Fruit fly (Drosophila melanogaster) Kc167 (cell line): ENCODE data around the gene CG14036.

ENCODE experiments used
- Myc ChIP-seq: fragments of >200 bp; optimal IDR thresholded peaks from 2 replicates; lab custom pipeline; 2017; ENCODE audit warnings: missing external identifiers
- Sin3A ChIP-seq: fragments of >200 bp; optimal IDR thresholded peaks from 2 replicates; lab custom pipeline; 2018; ENCODE audit warnings: missing external identifiers
- h ChIP-seq: fragments of >200 bp; optimal IDR thresholded peaks from 3 replicates; lab custom pipeline; 2018; ENCODE audit warnings: missing external identifiers
- psq ChIP-seq: fragments of >200 bp; optimal IDR thresholded peaks from 2 replicates; lab custom pipeline; 2017; ENCODE audit warnings: missing external identifiers
- ttk ChIP-seq: sonication (Bioruptor generic); optimal IDR thresholded peaks from 2 replicates; lab custom pipeline; 2017; ENCODE audit warnings: missing external identifiers

dm6 chr2L:5052367-5052914, 2.4 kb downstream of the CG14036 start, which contains the start of gene senju:
- no peak for TF ChIP-seq psq (lab: Kevin White, UChicago)
- TF ChIP-seq Sin3A (lab: Kevin White, UChicago), result no peak
- TF ChIP-seq ttk, result no peak
- TF ChIP-seq h, result no peak
- TF ChIP-seq Myc (lab: Kevin White, UChicago), result no peak
